Worm (Caenorhabditis elegans) whole organism, mixed stage, embryonic: ENCODE measurements around the gene K08H2.3.

Experiments used
- M03D4.4 ChIP-seq: sonication (generic microtip); optimal IDR thresholded peaks from 2 replicates; lab custom pipeline; 2017; ENCODE audit warnings: mild to moderate bottlenecking, missing genetic modification characterization, missing compliant biosample characterization
- ceh-39 ChIP-seq: fragments of 150-350 bp; optimal IDR thresholded peaks from 2 replicates; lab custom pipeline; 2014; ENCODE audit warnings: missing biosample characterization, missing genetic modification characterization
- ceh-43 ChIP-seq: fragments of 200-800 bp; sonication (Bioruptor generic); optimal IDR thresholded peaks from 2 replicates; lab custom pipeline; 2018; ENCODE audit warnings: mild to moderate bottlenecking, missing genetic modification characterization, moderate library complexity, missing compliant biosample characterization
- ceh-83 ChIP-seq: fragments of 200-800 bp; sonication (Bioruptor generic); optimal IDR thresholded peaks from 2 replicates; lab custom pipeline; 2018; ENCODE audit warnings: mild to moderate bottlenecking, missing genetic modification characterization, missing compliant biosample characterization
- ces-1 ChIP-seq: fragments of 150-350 bp; optimal IDR thresholded peaks from 2 replicates; lab custom pipeline; 2014; ENCODE audit warnings: missing biosample characterization, missing genetic modification reagents, missing genetic modification characterization
- cnd-1 ChIP-seq: fragments of 200-800 bp; sonication (Bioruptor generic); optimal IDR thresholded peaks from 2 replicates; lab custom pipeline; 2018; ENCODE audit warnings: mild to moderate bottlenecking, missing genetic modification characterization, missing compliant biosample characterization
- elt-1 ChIP-seq: sonication (generic microtip); optimal IDR thresholded peaks from 2 replicates; lab custom pipeline; 2017; ENCODE audit warnings: missing genetic modification characterization, mild to moderate bottlenecking, missing compliant biosample characterization, antibody characterized with exemption, moderate library complexity, borderline replicate concordance; ENCODE audit not compliant: insufficient read depth
- elt-3 ChIP-seq: fragments of 150-350 bp; optimal IDR thresholded peaks from 2 replicates; lab custom pipeline; 2014; ENCODE audit warnings: missing biosample characterization, missing genetic modification characterization
- flh-1 ChIP-seq: fragments of 200-800 bp; sonication (Bioruptor generic); optimal IDR thresholded peaks from 2 replicates; lab custom pipeline; 2018; ENCODE audit warnings: mild to moderate bottlenecking, missing genetic modification characterization, moderate library complexity, missing compliant biosample characterization
- ham-2 ChIP-seq: fragments of 200-800 bp; sonication (Bioruptor generic); optimal IDR thresholded peaks from 2 replicates; lab custom pipeline; 2018; ENCODE audit warnings: mild to moderate bottlenecking, missing genetic modification characterization, missing compliant biosample characterization
- hlh-1 ChIP-seq: fragments of 150-350 bp; optimal IDR thresholded peaks from 2 replicates; lab custom pipeline; 2014; ENCODE audit warnings: missing biosample characterization, missing genetic modification reagents, missing genetic modification characterization
- lin-13 ChIP-seq: fragments of 150-350 bp; optimal IDR thresholded peaks from 2 replicates; lab custom pipeline; 2014; ENCODE audit warnings: missing biosample characterization, missing genetic modification characterization
- lin-32 ChIP-seq: fragments of 200-800 bp; sonication (Bioruptor generic); optimal IDR thresholded peaks from 2 replicates; lab custom pipeline; 2018; ENCODE audit warnings: mild to moderate bottlenecking, missing genetic modification characterization, missing compliant biosample characterization
- lsy-2 ChIP-seq: fragments of 150-350 bp; optimal IDR thresholded peaks from 2 replicates; lab custom pipeline; 2014; ENCODE audit warnings: missing biosample characterization, missing genetic modification characterization
- mab-5 ChIP-seq: fragments of 150-350 bp; optimal IDR thresholded peaks from 2 replicates; lab custom pipeline; 2014; ENCODE audit warnings: missing biosample characterization, missing genetic modification characterization
- mep-1 ChIP-seq: fragments of 150-350 bp; optimal IDR thresholded peaks from 2 replicates; lab custom pipeline; 2017; ENCODE audit warnings: missing biosample characterization, missing genetic modification reagents, missing genetic modification characterization, inconsistent platforms
- mls-2 ChIP-seq: sonication (generic microtip); optimal IDR thresholded peaks from 2 replicates; lab custom pipeline; 2016; ENCODE audit warnings: mild to moderate bottlenecking, missing genetic modification characterization, moderate library complexity, missing compliant biosample characterization
- nhr-12 ChIP-seq: fragments of 150-350 bp; optimal IDR thresholded peaks from 2 replicates; lab custom pipeline; 2014; ENCODE audit warnings: missing biosample characterization, missing genetic modification characterization
- nhr-2 ChIP-seq: fragments of 150-350 bp; optimal IDR thresholded peaks from 2 replicates; lab custom pipeline; 2014; ENCODE audit warnings: missing biosample characterization, missing genetic modification characterization
- nhr-237 ChIP-seq: fragments of 150-350 bp; optimal IDR thresholded peaks from 2 replicates; lab custom pipeline; 2014; ENCODE audit warnings: missing biosample characterization, missing genetic modification characterization
- nhr-76 ChIP-seq: sonication (generic microtip); optimal IDR thresholded peaks from 2 replicates; lab custom pipeline; 2017; ENCODE audit warnings: missing biosample characterization, missing genetic modification characterization
- pha-4 ChIP-seq: fragments of 150-350 bp; optimal IDR thresholded peaks from 2 replicates; lab custom pipeline; 2018; ENCODE audit warnings: missing biosample characterization, missing genetic modification reagents, missing genetic modification characterization
- sem-2 ChIP-seq: fragments of 200-800 bp; sonication (Bioruptor generic); optimal IDR thresholded peaks from 2 replicates; lab custom pipeline; 2018; ENCODE audit warnings: mild to moderate bottlenecking, missing genetic modification characterization, missing compliant biosample characterization
- snpc-4 ChIP-seq: fragments of 150-350 bp; optimal IDR thresholded peaks from 2 replicates; lab custom pipeline; 2014; ENCODE audit warnings: missing biosample characterization, missing genetic modification characterization
- sptf-1 ChIP-seq: sonication (generic microtip); optimal IDR thresholded peaks from 2 replicates; lab custom pipeline; 2017; ENCODE audit warnings: mild to moderate bottlenecking, missing genetic modification characterization, moderate library complexity, missing compliant biosample characterization
- tbx-8 ChIP-seq: fragments of 200-800 bp; sonication (Bioruptor generic); optimal IDR thresholded peaks from 2 replicates; lab custom pipeline; 2018; ENCODE audit warnings: mild to moderate bottlenecking, missing genetic modification characterization, moderate library complexity, missing compliant biosample characterization
- unc-39 ChIP-seq: fragments of 150-350 bp; optimal IDR thresholded peaks from 2 replicates; lab custom pipeline; 2014; ENCODE audit warnings: missing biosample characterization, missing genetic modification characterization
- unc-62 ChIP-seq: fragments of 150-350 bp; optimal IDR thresholded peaks from 2 replicates; lab custom pipeline; 2014; ENCODE audit warnings: missing biosample characterization, missing genetic modification reagents, missing genetic modification characterization
- zip-8 ChIP-seq: fragments of 150-350 bp; optimal IDR thresholded peaks from 2 replicates; lab custom pipeline; 2014; ENCODE audit warnings: missing biosample characterization, missing genetic modification characterization

Gene K08H2.3

DNA sequence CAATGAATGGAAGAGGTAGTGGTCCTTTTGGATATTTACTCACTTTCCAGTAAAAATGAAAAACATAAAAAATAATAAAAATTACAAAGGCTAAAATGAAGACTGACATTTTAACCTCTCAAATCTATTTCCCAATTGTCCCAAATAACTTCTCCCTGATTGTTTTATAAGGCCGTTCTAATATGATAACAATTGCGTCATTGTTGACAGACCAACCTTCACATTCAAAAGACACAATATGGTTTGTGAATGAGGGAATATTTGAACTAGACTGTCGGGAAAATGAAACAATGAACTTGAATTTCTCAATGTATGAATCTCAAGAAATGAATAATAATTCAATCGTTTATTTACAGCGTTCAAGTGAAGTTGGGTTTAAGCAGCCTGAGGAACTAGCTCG is 30.0 kb downstream of the K08H2.3 start, which contains the start of gene cyp-14A1:
Gene cyp-14A1 (minus strand): TSS at position 126 of the 400 bp plus-strand sequence.
- no peak for TF ChIP-seq lin-32
- no peak for TF ChIP-seq snpc-4 (tag; lab: Kevin White, UChicago)
- TF ChIP-seq mls-2, result no peak
- no peak for TF ChIP-seq tbx-8 (GFP tag; lab: Kevin White, UChicago)
- TF ChIP-seq nhr-12 (tag; lab: Kevin White, UChicago), result no peak
- TF ChIP-seq unc-62 (GFP tag; lab: Kevin White, UChicago), result no peak
- no peak for TF ChIP-seq hlh-1 (tag; lab: Kevin White, UChicago)
- TF ChIP-seq lsy-2 (tag; lab: Kevin White, UChicago), result no peak
- TF ChIP-seq ceh-43 (GFP tag; lab: Kevin White, UChicago), result no peak
- no peak for TF ChIP-seq M03D4.4 (tag; lab: Kevin White, UChicago)
- TF ChIP-seq elt-1 (tag; lab: Kevin White, UChicago), result no peak
- TF ChIP-seq elt-3 (tag; lab: Kevin White, UChicago), result no peak
- no peak for TF ChIP-seq zip-8 (tag; lab: Kevin White, UChicago)
- TF ChIP-seq cnd-1, result no peak
- no peak for TF ChIP-seq ces-1 (GFP tag; lab: Kevin White, UChicago)

- TF ChIP-seq ceh-83 (GFP tag; lab: Kevin White, UChicago) (no peak), pha-4 (tag; lab: Kevin White, UChicago) (no peak), nhr-76 (tag; lab: Kevin White, UChicago) (no peak), elt-3 (tag; lab: Kevin White, UChicago) (no peak), sptf-1 (tag; lab: Kevin White, UChicago) (no peak), flh-1 (GFP tag; lab: Kevin White, UChicago) (no peak), nhr-12 (tag; lab: Kevin White, UChicago) (no peak), elt-1 (tag; lab: Kevin White, UChicago) (no peak)
These were observed 32.4 kb downstream of the K08H2.3 start, which contains the start of gene cyp-14A2 for ce11 chrX:13269586-13269985. Gene cyp-14A2 (minus strand): TSS chrX:13269686.

DNA sequence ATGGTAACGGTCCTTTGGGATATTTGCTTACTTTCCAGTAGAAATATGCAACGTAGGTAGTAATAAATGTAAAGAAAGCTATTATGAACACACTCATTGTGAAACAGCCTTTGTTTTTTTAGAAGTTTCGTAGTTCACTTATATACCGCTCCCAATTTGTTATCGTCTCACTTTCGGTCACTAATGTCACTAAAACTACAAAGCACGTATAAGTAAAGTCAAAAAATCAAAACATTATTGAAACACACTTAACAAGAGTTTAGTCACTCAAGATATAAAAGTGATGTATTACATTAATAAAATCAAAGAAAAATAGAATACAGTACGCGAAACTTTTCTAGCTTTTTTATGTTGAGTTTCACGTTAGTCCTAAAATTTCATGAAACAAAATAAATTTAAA is 36.9 kb downstream of the K08H2.3 start, which contains the start of gene cyp-14A3:
Gene cyp-14A3 (minus strand): TSS at position 101 of the 400 bp plus-strand sequence.
- TF ChIP-seq M03D4.4 (tag; lab: Kevin White, UChicago) (no peak), nhr-76 (tag; lab: Kevin White, UChicago) (no peak), unc-62 (GFP tag; lab: Kevin White, UChicago) (no peak), mab-5 (tag; lab: Kevin White, UChicago) (no peak), sptf-1 (tag; lab: Kevin White, UChicago) (no peak), ham-2 (no peak), tbx-8 (GFP tag; lab: Kevin White, UChicago) (no peak)

DNA sequence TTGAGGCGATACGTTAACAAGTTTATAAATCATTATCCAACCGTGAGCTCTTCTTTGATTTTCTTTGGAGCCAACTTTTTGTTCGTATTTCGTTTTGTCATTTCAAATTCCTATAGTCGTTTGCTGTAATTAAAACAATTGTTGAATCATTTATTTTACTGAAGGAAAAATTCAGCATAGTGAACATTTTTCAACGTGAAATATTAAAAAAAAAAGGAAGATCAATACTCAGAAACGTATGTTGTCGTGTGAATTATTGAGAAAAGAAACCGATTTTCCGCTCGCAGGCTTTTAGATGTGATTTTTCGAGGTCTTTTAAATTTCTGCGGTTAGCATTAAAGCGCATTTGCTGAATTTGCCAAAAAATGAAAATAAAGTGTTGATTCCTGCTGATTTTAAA is 41.7 kb downstream of the K08H2.3 start, which contains the start of gene phf-33:
Gene phf-33 (minus strand): TSS at position 101 of the 400 bp plus-strand sequence.
- TF ChIP-seq elt-1 (tag; lab: Kevin White, UChicago) (no peak), ceh-83 (GFP tag; lab: Kevin White, UChicago) (no peak), ceh-39 (tag; lab: Kevin White, UChicago) (no peak), cnd-1 (no peak), M03D4.4 (tag; lab: Kevin White, UChicago) (no peak), mab-5 (tag; lab: Kevin White, UChicago) (no peak), lsy-2 (tag; lab: Kevin White, UChicago) (no peak), unc-39 (no peak), nhr-237 (tag; lab: Kevin White, UChicago) (no peak), nhr-76 (tag; lab: Kevin White, UChicago) (no peak), lin-13 (tag; lab: Kevin White, UChicago) (no peak), mep-1 (tag; lab: Kevin White, UChicago) (no peak), nhr-2 (tag; lab: Kevin White, UChicago) (no peak), zip-8 (tag; lab: Kevin White, UChicago) (no peak)
- TF ChIP-seq, all 35 proteins: peak for 0

DNA sequence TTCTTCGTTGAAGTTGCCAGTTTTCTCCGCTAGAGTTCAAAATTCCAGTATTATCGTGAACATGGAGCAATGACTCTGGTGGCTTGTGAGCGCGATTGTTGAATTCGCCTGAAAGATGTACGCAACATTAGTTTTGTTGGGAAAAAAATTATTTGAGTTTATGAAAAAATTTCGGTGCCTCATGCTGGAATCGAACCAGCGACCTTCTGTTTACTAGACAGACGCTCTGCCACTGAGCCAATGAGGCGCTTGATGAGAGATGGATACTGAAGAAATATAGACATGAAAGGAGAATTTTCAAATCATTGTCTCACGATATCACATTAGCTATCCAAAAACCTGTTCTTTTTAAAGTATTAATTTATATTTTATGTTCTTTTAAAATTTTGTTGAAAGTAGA is 46.3 kb downstream of the K08H2.3 start:
- no peak for TF ChIP-seq snpc-4 (tag; lab: Kevin White, UChicago)
- no peak for TF ChIP-seq tbx-8 (GFP tag; lab: Kevin White, UChicago)
- no peak for TF ChIP-seq lin-32
- no peak for TF ChIP-seq sem-2 (GFP tag; lab: Kevin White, UChicago)
- TF ChIP-seq lsy-2 (tag; lab: Kevin White, UChicago), result no peak
